Fruit fly (Drosophila melanogaster) whole organism, embryonic: ENCODE measurements around the gene shf.
A peak's percentile ranks its signal among the peaks of the same experiment; 100 is the strongest.

Experiments
- Abd-B ChIP-seq: fragments of 200-800 bp; sonication (Bioruptor generic); optimal IDR thresholded peaks from 2 replicates; lab custom pipeline; 2018; ENCODE audit warnings: missing biosample characterization, mild to moderate bottlenecking, missing genetic modification characterization, moderate library complexity
- CG10431 ChIP-seq: fragments of 200-800 bp; sonication (Bioruptor generic); optimal IDR thresholded peaks from 3 replicates; lab custom pipeline; 2018; ENCODE audit warnings: missing biosample characterization, mild to moderate bottlenecking, missing genetic modification characterization
- CG12236 ChIP-seq: fragments of 200-800 bp; sonication (Bioruptor generic); optimal IDR thresholded peaks from 2 replicates; lab custom pipeline; 2016; ENCODE audit warnings: missing biosample characterization, missing genetic modification characterization
- CG12391 ChIP-seq: fragments of 200-800 bp; sonication (Bioruptor generic); optimal IDR thresholded peaks from 3 replicates; lab custom pipeline; 2018; ENCODE audit warnings: missing biosample characterization, mild to moderate bottlenecking, missing genetic modification characterization, moderate library complexity
- CG14965 ChIP-seq: fragments of 200-800 bp; sonication (Bioruptor generic); optimal IDR thresholded peaks from 2 replicates; lab custom pipeline; 2016; ENCODE audit warnings: missing biosample characterization, missing genetic modification characterization, borderline replicate concordance
- CG15479 ChIP-seq: fragments of 200-800 bp; sonication (Bioruptor generic); optimal IDR thresholded peaks from 3 replicates; lab custom pipeline; 2019; ENCODE audit warnings: missing biosample characterization, mild to moderate bottlenecking, missing genetic modification characterization, moderate library complexity
- CG1647 ChIP-seq: fragments of 200-800 bp; sonication (Bioruptor generic); optimal IDR thresholded peaks from 3 replicates; lab custom pipeline; 2016; ENCODE audit warnings: missing biosample characterization, missing genetic modification characterization
- CG17328 ChIP-seq: fragments of 200-800 bp; sonication (Bioruptor generic); IDR thresholded peaks from 2 replicates; pipeline ENCODE4 v1.3.6; 2022; ENCODE audit warnings: missing biosample characterization, missing genetic modification characterization
- CG18262 ChIP-seq: fragments of 200-800 bp; optimal IDR thresholded peaks from 3 replicates; lab custom pipeline; 2019; ENCODE audit warnings: missing biosample characterization, mild to moderate bottlenecking, missing genetic modification characterization, moderate library complexity
- CG18764 ChIP-seq: fragments of 200-800 bp; sonication (Bioruptor generic); optimal IDR thresholded peaks from 3 replicates; lab custom pipeline; 2016; ENCODE audit warnings: missing biosample characterization, missing genetic modification characterization
- CG2712 ChIP-seq: fragments of 200-800 bp; optimal IDR thresholded peaks from 3 replicates; lab custom pipeline; 2019; ENCODE audit warnings: missing biosample characterization, mild to moderate bottlenecking, missing genetic modification characterization, moderate library complexity
- CG3847 ChIP-seq: fragments of 200-800 bp; sonication (Bioruptor generic); IDR thresholded peaks from 2 replicates; pipeline ENCODE4 v1.3.6; 2022; ENCODE audit warnings: missing biosample characterization, missing genetic modification characterization
- CG42726 ChIP-seq: fragments of 200-800 bp; sonication (Bioruptor generic); IDR thresholded peaks from 2 replicates; pipeline ENCODE4 v1.3.6; 2022; ENCODE audit warnings: missing biosample characterization, missing genetic modification characterization; ENCODE audit not compliant: partially characterized antibody
- CG4424 ChIP-seq: fragments of 200-800 bp; sonication (Bioruptor generic); optimal IDR thresholded peaks from 3 replicates; lab custom pipeline; 2016; ENCODE audit warnings: missing biosample characterization, missing genetic modification characterization
- CG4820 ChIP-seq: fragments of 200-800 bp; sonication (Bioruptor generic); optimal IDR thresholded peaks from 3 replicates; lab custom pipeline; 2016; ENCODE audit warnings: missing biosample characterization, missing genetic modification characterization
- CG4854 ChIP-seq: fragments of 200-800 bp; sonication (Bioruptor generic); optimal IDR thresholded peaks from 2 replicates; lab custom pipeline; 2016; ENCODE audit warnings: missing biosample characterization, missing genetic modification characterization, inconsistent platforms
- CG6683 ChIP-seq: fragments of 200-800 bp; sonication (Bioruptor generic); optimal IDR thresholded peaks from 2 replicates; lab custom pipeline; 2017; ENCODE audit warnings: missing biosample characterization, mild to moderate bottlenecking, missing genetic modification characterization, missing genetic modification reagents
- CG6689 ChIP-seq: fragments of 200-800 bp; sonication (Bioruptor generic); IDR thresholded peaks from 2 replicates; pipeline ENCODE4 v1.3.6; 2022; ENCODE audit warnings: missing biosample characterization, missing genetic modification characterization
- CG7745 ChIP-seq: fragments of 200-800 bp; sonication (Bioruptor generic); optimal IDR thresholded peaks from 2 replicates; lab custom pipeline; 2018; ENCODE audit warnings: missing biosample characterization, mild to moderate bottlenecking, missing genetic modification characterization, moderate library complexity
- CG8388 ChIP-seq: fragments of 200-800 bp; sonication (Bioruptor generic); optimal IDR thresholded peaks from 2 replicates; lab custom pipeline; 2019; ENCODE audit warnings: missing biosample characterization, mild to moderate bottlenecking, missing genetic modification characterization, moderate library complexity
- CG8944 ChIP-seq: fragments of 200-800 bp; sonication (Bioruptor generic); optimal IDR thresholded peaks from 3 replicates; lab custom pipeline; 2016; ENCODE audit warnings: missing biosample characterization, missing genetic modification characterization
- CG9797 ChIP-seq: fragments of 200-800 bp; sonication (Bioruptor generic); optimal IDR thresholded peaks from 3 replicates; lab custom pipeline; 2018; ENCODE audit warnings: missing biosample characterization, mild to moderate bottlenecking, missing genetic modification characterization
- CG9876 ChIP-seq: fragments of 200-800 bp; sonication (Bioruptor generic); optimal IDR thresholded peaks from 2 replicates; lab custom pipeline; 2016; ENCODE audit warnings: missing biosample characterization, missing genetic modification characterization
- CTCF ChIP-seq: fragments of 200-800 bp; sonication (Bioruptor generic); optimal IDR thresholded peaks from 2 replicates; lab custom pipeline; 2017; ENCODE audit warnings: missing biosample characterization, mild to moderate bottlenecking, missing genetic modification characterization, moderate library complexity
- CrebB ChIP-seq: fragments of 200-800 bp; sonication (Bioruptor generic); optimal IDR thresholded peaks from 3 replicates; lab custom pipeline; 2018; ENCODE audit warnings: missing biosample characterization, mild to moderate bottlenecking, missing genetic modification characterization
- E2f1 ChIP-seq: fragments of 200-800 bp; sonication (Bioruptor generic); IDR thresholded peaks from 2 replicates; pipeline ENCODE4 v1.3.6; 2022; ENCODE audit warnings: missing biosample characterization, missing genetic modification characterization
- HmgD ChIP-seq: fragments of 200-800 bp; sonication (Bioruptor generic); optimal IDR thresholded peaks from 3 replicates; lab custom pipeline; 2016; ENCODE audit warnings: missing biosample characterization, missing genetic modification characterization
- Med ChIP-seq: fragments of 200-800 bp; sonication (Bioruptor generic); peaks from one replicate; lab custom pipeline; 2016; ENCODE audit warnings: missing biosample characterization, missing genetic modification characterization, mild to moderate bottlenecking, inconsistent platforms, moderate library complexity
- Myb ChIP-seq: fragments of 200-800 bp; sonication (Bioruptor generic); optimal IDR thresholded peaks from 2 replicates; lab custom pipeline; 2016; ENCODE audit warnings: missing biosample characterization, missing genetic modification characterization
- Ptx1 ChIP-seq: fragments of 200-800 bp; sonication (Bioruptor generic); IDR thresholded peaks from 2 replicates; pipeline ENCODE4 v1.3.6; 2022; ENCODE audit warnings: missing biosample characterization, missing genetic modification characterization
- ac ChIP-seq: fragments of 200-800 bp; sonication (Bioruptor generic); optimal IDR thresholded peaks from 3 replicates; lab custom pipeline; 2017; ENCODE audit warnings: missing biosample characterization, mild to moderate bottlenecking, missing genetic modification characterization
- al ChIP-seq: fragments of 200-800 bp; sonication (Bioruptor generic); IDR thresholded peaks from 2 replicates; pipeline ENCODE4 v1.3.6; 2022; ENCODE audit warnings: missing biosample characterization, missing genetic modification characterization
- aop ChIP-seq: fragments of 200-800 bp; sonication (Bioruptor generic); IDR thresholded peaks from 2 replicates; pipeline ENCODE4 v1.3.6; 2022; ENCODE audit warnings: missing biosample characterization, missing genetic modification characterization
- ase ChIP-seq: fragments of 200-800 bp; sonication (Bioruptor generic); IDR thresholded peaks from 3 replicates; pipeline ENCODE4 v1.3.6; 2022; ENCODE audit warnings: missing biosample characterization, missing genetic modification characterization
- az2 ChIP-seq: fragments of 200-800 bp; sonication (Bioruptor generic); optimal IDR thresholded peaks from 3 replicates; lab custom pipeline; 2016; ENCODE audit warnings: missing biosample characterization, missing genetic modification characterization
- cad ChIP-seq: fragments of >200 bp; optimal IDR thresholded peaks from 2 replicates; lab custom pipeline; 2017; ENCODE audit warnings: missing biosample characterization, missing genetic modification characterization
- chm ChIP-seq: fragments of 200-800 bp; sonication (Bioruptor generic); IDR thresholded peaks from 2 replicates; pipeline ENCODE4 v1.3.6; 2022; ENCODE audit warnings: missing biosample characterization, missing genetic modification characterization
- crol ChIP-seq: fragments of 200-800 bp; sonication (Bioruptor generic); IDR thresholded peaks from 2 replicates; pipeline ENCODE4 v1.3.6; 2022; ENCODE audit warnings: missing biosample characterization, missing genetic modification characterization
- dm ChIP-seq: fragments of 200-800 bp; sonication (Bioruptor generic); optimal IDR thresholded peaks from 3 replicates; lab custom pipeline; 2016; ENCODE audit warnings: missing biosample characterization, missing genetic modification characterization
- dmrt11E ChIP-seq: fragments of 200-800 bp; sonication (Bioruptor generic); optimal IDR thresholded peaks from 3 replicates; lab custom pipeline; 2018; ENCODE audit warnings: missing biosample characterization, mild to moderate bottlenecking, missing genetic modification characterization, moderate library complexity
- exex ChIP-seq: fragments of 200-800 bp; sonication (Bioruptor generic); optimal IDR thresholded peaks from 4 replicates; lab custom pipeline; 2018; ENCODE audit warnings: missing biosample characterization, mild to moderate bottlenecking, missing genetic modification characterization, moderate library complexity
- fd102C ChIP-seq: fragments of 200-800 bp; sonication (Bioruptor generic); optimal IDR thresholded peaks from 2 replicates; lab custom pipeline; 2018; ENCODE audit warnings: missing biosample characterization, mild to moderate bottlenecking, missing genetic modification characterization, moderate library complexity
- jigr1 ChIP-seq: fragments of 200-800 bp; sonication (Bioruptor generic); IDR thresholded peaks from 3 replicates; pipeline ENCODE4 v1.3.6; 2022; ENCODE audit warnings: missing biosample characterization, missing genetic modification characterization
- maf-S ChIP-seq: fragments of 200-800 bp; sonication (Bioruptor generic); optimal IDR thresholded peaks from 2 replicates; lab custom pipeline; 2016; ENCODE audit warnings: missing biosample characterization, missing genetic modification characterization
- nom ChIP-seq: fragments of 200-800 bp; sonication (Bioruptor generic); optimal IDR thresholded peaks from 2 replicates; lab custom pipeline; 2017; ENCODE audit warnings: missing biosample characterization, missing genetic modification characterization, mild to moderate bottlenecking, moderate library complexity, missing genetic modification reagents
- odd ChIP-seq: fragments of 200-800 bp; sonication (Bioruptor generic); optimal IDR thresholded peaks from 2 replicates; lab custom pipeline; 2017; ENCODE audit warnings: missing biosample characterization, mild to moderate bottlenecking, missing genetic modification characterization
- sens ChIP-seq: fragments of 200-800 bp; sonication (Bioruptor generic); peaks from one replicate; lab custom pipeline; 2016; ENCODE audit warnings: missing biosample characterization, missing genetic modification characterization
- seq ChIP-seq: fragments of 200-800 bp; sonication (Bioruptor generic); IDR thresholded peaks from 2 replicates; pipeline ENCODE4 v1.3.6; 2022; ENCODE audit warnings: missing biosample characterization, missing genetic modification characterization
- sqz ChIP-seq: fragments of 200-800 bp; sonication (Bioruptor generic); optimal IDR thresholded peaks from 3 replicates; lab custom pipeline; 2018; ENCODE audit warnings: missing biosample characterization, mild to moderate bottlenecking, missing genetic modification characterization
- tll ChIP-seq, 2 experiments: fragments of 200-800 bp in 1 of 2; fragments of >200 bp in 1 of 2; sonication (Bioruptor generic) in 1 of 2; optimal IDR thresholded peaks; 2 replicates each; lab custom pipeline; 2017 to 2019; ENCODE audit warnings: missing biosample characterization in 2 of 2, missing genetic modification characterization in 2 of 2, mild to moderate bottlenecking in 1 of 2, moderate library complexity in 1 of 2
- tna ChIP-seq: fragments of 200-800 bp; sonication (Bioruptor generic); IDR thresholded peaks from 2 replicates; pipeline ENCODE4 v1.3.6; 2022; ENCODE audit warnings: missing biosample characterization, missing genetic modification characterization; ENCODE audit not compliant: partially characterized antibody
- unc-4 ChIP-seq: fragments of 200-800 bp; sonication (Bioruptor generic); IDR thresholded peaks from 2 replicates; pipeline ENCODE4 v1.3.6; 2022; ENCODE audit warnings: missing biosample characterization, missing genetic modification characterization; ENCODE audit not compliant: partially characterized antibody

shf gene

DNA sequence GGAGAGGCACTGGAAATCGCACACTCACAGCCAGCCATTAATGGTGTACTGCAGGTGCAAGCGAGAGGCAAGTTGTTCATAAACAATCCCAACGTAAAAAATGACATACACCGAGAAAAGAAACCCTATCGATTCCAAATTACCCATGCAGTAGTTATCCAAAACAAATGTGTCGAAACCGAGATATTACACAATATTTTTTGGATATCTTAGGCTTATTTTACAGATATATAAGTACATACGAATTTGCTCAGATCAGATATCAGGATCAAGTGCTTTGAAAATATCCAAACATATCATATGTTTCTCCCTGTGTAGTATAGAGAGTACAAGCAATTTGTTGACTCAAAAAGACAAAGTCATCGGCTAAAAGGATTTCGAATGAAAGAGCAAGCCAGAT lies 2.1 kb downstream of the shf start (continued):
- TF ChIP-seq CG42726 (GFP tag; lab: Robert Waterston, UW) (no peak), CTCF (GFP tag; lab: Kevin White, UChicago) (no peak), fd102C (no peak), CG18262 (tag; lab: Kevin White, UChicago) (peak; percentile 29), CG9797 (no peak), dmrt11E (tag; lab: Kevin White, UChicago) (peak; percentile 59), CG10431 (GFP tag; lab: Kevin White, UChicago) (no peak), CG18764 (GFP tag; lab: Kevin White, UChicago) (no peak), tll (GFP tag; optimal IDR thresholded peaks at IDR 0.05; lab: Kevin White, UChicago) (no peak), CG2712 (tag; lab: Kevin White, UChicago) (peak; percentile 46), unc-4 (no peak), HmgD (no peak), CG8944 (GFP tag; lab: Kevin White, UChicago) (peak; percentile 15), CG6683 (GFP tag; lab: Kevin White, UChicago) (no peak), jigr1 (GFP tag; lab: Robert Waterston, UW) (no peak), ase (GFP tag; lab: Robert Waterston, UW) (no peak), E2f1 (GFP tag; lab: Robert Waterston, UW) (no peak), cad (GFP tag; lab: Kevin White, UChicago) (no peak), al (GFP tag; lab: Robert Waterston, UW) (no peak), Ptx1 (GFP tag; lab: Robert Waterston, UW) (no peak), aop (GFP tag; lab: Robert Waterston, UW) (no peak), seq (no peak), CG17328 (no peak), Abd-B (GFP tag; lab: Kevin White, UChicago) (no peak), CG12391 (peak; percentile 12), CG12236 (GFP tag; lab: Kevin White, UChicago) (no peak), Med (peak; percentile 59), CG15479 (GFP tag; lab: Kevin White, UChicago) (no peak), odd (GFP tag; lab: Kevin White, UChicago) (no peak), sqz (GFP tag; lab: Kevin White, UChicago) (no peak), exex (tag; lab: Kevin White, UChicago) (no peak), dm (GFP tag; lab: Kevin White, UChicago) (no peak), maf-S (GFP tag; lab: Kevin White, UChicago) (no peak), CG4854 (GFP tag; lab: Kevin White, UChicago) (no peak), chm (GFP tag; lab: Robert Waterston, UW) (no peak), CG6689 (0 out of 2 replicates have a peak, but pooled peaks have one; percentile 13), tna (GFP tag; lab: Robert Waterston, UW) (no peak), ac (no peak), CG9876 (GFP tag; lab: Kevin White, UChicago) (no peak), CG14965 (GFP tag; lab: Kevin White, UChicago) (no peak), CrebB (tag; lab: Kevin White, UChicago) (no peak), CG8388 (GFP tag; lab: Kevin White, UChicago) (no peak), Myb (GFP tag; lab: Kevin White, UChicago) (no peak), CG3847 (no peak), crol (GFP tag; lab: Robert Waterston, UW) (0 out of 2 replicates have a peak, but pooled peaks have one; percentile 3), sens (GFP tag; lab: Kevin White, UChicago) (peak; percentile 89), az2 (peak; percentile 6), CG4820 (GFP tag; lab: Kevin White, UChicago) (no peak), CG1647 (GFP tag; lab: Kevin White, UChicago) (no peak), CG7745 (no peak), CG4424 (GFP tag; lab: Kevin White, UChicago) (no peak), nom (GFP tag; lab: Kevin White, UChicago) (peak; percentile 70)
